Worm (Caenorhabditis elegans) whole organism, young adult: ENCODE data around the gene R04B3.3.

ENCODE experiments used
- F10E7.11 ChIP-seq: sonication (generic microtip); optimal IDR thresholded peaks from 2 replicates; lab custom pipeline; 2017; ENCODE audit warnings: mild to moderate bottlenecking, missing genetic modification characterization, moderate library complexity, missing compliant biosample characterization
- F52B5.7 ChIP-seq: sonication (generic microtip); optimal IDR thresholded peaks from 2 replicates; lab custom pipeline; 2016; ENCODE audit warnings: mild to moderate bottlenecking, missing genetic modification characterization, missing compliant biosample characterization
- F55B11.4 ChIP-seq: sonication (generic microtip); optimal IDR thresholded peaks from 2 replicates; lab custom pipeline; 2016; ENCODE audit warnings: missing compliant biosample characterization, missing genetic modification characterization, borderline replicate concordance; ENCODE audit not compliant: insufficient read depth
- K11D2.4 ChIP-seq: fragments of 200-800 bp; sonication (Bioruptor generic); IDR thresholded peaks from 2 replicates; pipeline ENCODE4 v1.3.6; 2022; ENCODE audit warnings: missing genetic modification reagents, missing genetic modification characterization, missing compliant biosample characterization
- K12H6.12 ChIP-seq: fragments of 200-800 bp; sonication (Bioruptor generic); optimal IDR thresholded peaks from 2 replicates; lab custom pipeline; 2018; ENCODE audit warnings: mild to moderate bottlenecking, missing genetic modification characterization, missing compliant biosample characterization
- T07F8.4 ChIP-seq: sonication (generic microtip); optimal IDR thresholded peaks from 2 replicates; lab custom pipeline; 2016; ENCODE audit warnings: mild to moderate bottlenecking, missing genetic modification characterization, moderate library complexity, missing compliant biosample characterization
- Y56A3A.18 ChIP-seq: fragments of 200-800 bp; sonication (Bioruptor generic); IDR thresholded peaks from 2 replicates; pipeline ENCODE4 v1.3.6; 2022; ENCODE audit warnings: missing genetic modification reagents, missing genetic modification characterization, missing compliant biosample characterization
- Y95B8A.8 ChIP-seq: fragments of 200-800 bp; sonication (Bioruptor generic); IDR thresholded peaks from 2 replicates; pipeline ENCODE4 v1.3.6; 2022; ENCODE audit warnings: missing genetic modification reagents, missing genetic modification characterization, missing compliant biosample characterization
- ZK185.1 ChIP-seq: sonication (generic microtip); optimal IDR thresholded peaks from 2 replicates; lab custom pipeline; 2016; ENCODE audit warnings: mild to moderate bottlenecking, missing genetic modification characterization, missing compliant biosample characterization; ENCODE audit not compliant: poor library complexity, severe bottlenecking
- aptf-2 ChIP-seq: fragments of 200-800 bp; sonication (Bioruptor generic); conservative IDR thresholded peaks from 2 replicates; pipeline ENCODE4 v1.3.6; 2022; ENCODE audit warnings: missing genetic modification reagents, missing genetic modification characterization, missing compliant biosample characterization
- atf-7 ChIP-seq: sonication (generic microtip); optimal IDR thresholded peaks from 2 replicates; lab custom pipeline; 2017; ENCODE audit warnings: mild to moderate bottlenecking, missing genetic modification characterization, missing compliant biosample characterization
- ccch-3 ChIP-seq: fragments of 200-800 bp; sonication (Bioruptor generic); optimal IDR thresholded peaks from 2 replicates; lab custom pipeline; 2018; ENCODE audit warnings: mild to moderate bottlenecking, missing genetic modification characterization, missing compliant biosample characterization
- chd-7 ChIP-seq: sonication (generic microtip); optimal IDR thresholded peaks from 2 replicates; lab custom pipeline; 2016; ENCODE audit warnings: mild to moderate bottlenecking, missing genetic modification characterization, moderate library complexity, missing compliant biosample characterization
- dox-1 ChIP-seq: fragments of 200-800 bp; sonication (Bioruptor generic); IDR thresholded peaks from 2 replicates; pipeline ENCODE4 v1.3.6; 2022; ENCODE audit warnings: missing genetic modification reagents, missing genetic modification characterization, missing compliant biosample characterization
- dpl-1 ChIP-seq: fragments of 150-350 bp; optimal IDR thresholded peaks from 2 replicates; lab custom pipeline; 2014; ENCODE audit warnings: missing biosample characterization, missing genetic modification reagents, missing genetic modification characterization
- egrh-3 ChIP-seq: fragments of 200-800 bp; sonication (Bioruptor generic); IDR thresholded peaks from 2 replicates; pipeline ENCODE4 v1.3.6; 2022; ENCODE audit warnings: missing genetic modification reagents, missing genetic modification characterization, missing compliant biosample characterization
- gei-17 ChIP-seq: fragments of 200-800 bp; sonication (Bioruptor generic); optimal IDR thresholded peaks from 2 replicates; lab custom pipeline; 2018; ENCODE audit warnings: mild to moderate bottlenecking, missing genetic modification characterization, missing compliant biosample characterization
- hlh-12 ChIP-seq: sonication (generic microtip); optimal IDR thresholded peaks from 2 replicates; lab custom pipeline; 2016; ENCODE audit warnings: missing genetic modification characterization, missing compliant biosample characterization
- hlh-26 ChIP-seq: fragments of 200-800 bp; sonication (Bioruptor generic); conservative IDR thresholded peaks from 2 replicates; pipeline ENCODE4 v1.3.6; 2022; ENCODE audit warnings: missing genetic modification reagents, missing genetic modification characterization, missing compliant biosample characterization
- hmg-1.2 ChIP-seq: fragments of 200-800 bp; sonication (Bioruptor generic); IDR thresholded peaks from 2 replicates; pipeline ENCODE4 v1.3.6; 2022; ENCODE audit warnings: missing genetic modification reagents, missing genetic modification characterization, missing compliant biosample characterization
- hrde-1 ChIP-seq: sonication (generic microtip); optimal IDR thresholded peaks from 2 replicates; lab custom pipeline; 2016; ENCODE audit warnings: missing genetic modification characterization, mild to moderate bottlenecking, missing compliant biosample characterization, moderate library complexity, missing genotype, missing genetic modification reagents, borderline replicate concordance
- lin-26 ChIP-seq: fragments of 200-800 bp; sonication (Bioruptor generic); IDR thresholded peaks from 2 replicates; pipeline ENCODE4 v1.3.6; 2022; ENCODE audit warnings: missing genetic modification reagents, missing genetic modification characterization, missing compliant biosample characterization
- lin-40 ChIP-seq: sonication (generic microtip); optimal IDR thresholded peaks from 2 replicates; lab custom pipeline; 2016; ENCODE audit warnings: missing genetic modification characterization, mild to moderate bottlenecking, missing compliant biosample characterization, missing genotype, missing genetic modification reagents
- lin-54 ChIP-seq: fragments of 200-800 bp; sonication (Bioruptor generic); optimal IDR thresholded peaks from 2 replicates; lab custom pipeline; 2018; ENCODE audit warnings: mild to moderate bottlenecking, missing genetic modification characterization, missing compliant biosample characterization
- lsl-1 ChIP-seq: fragments of 200-800 bp; sonication (Bioruptor generic); optimal IDR thresholded peaks from 2 replicates; lab custom pipeline; 2018; ENCODE audit warnings: mild to moderate bottlenecking, missing genetic modification characterization, moderate library complexity, missing compliant biosample characterization
- lsy-27 ChIP-seq: sonication (generic microtip); optimal IDR thresholded peaks from 2 replicates; lab custom pipeline; 2017; ENCODE audit warnings: missing genetic modification characterization, mild to moderate bottlenecking, missing compliant biosample characterization, antibody characterized with exemption, missing genotype, borderline replicate concordance; ENCODE audit not compliant: insufficient read depth
- madf-3 ChIP-seq: fragments of 200-800 bp; sonication (Bioruptor generic); IDR thresholded peaks from 2 replicates; pipeline ENCODE4 v1.3.6; 2022; ENCODE audit warnings: missing genetic modification reagents, missing genetic modification characterization, missing compliant biosample characterization
- mcd-1 ChIP-seq: fragments of 200-800 bp; sonication (Bioruptor generic); IDR thresholded peaks from 2 replicates; pipeline ENCODE4 v1.3.6; 2022; ENCODE audit warnings: missing genetic modification reagents, missing genetic modification characterization, missing compliant biosample characterization
- nfya-2 ChIP-seq: fragments of 200-800 bp; sonication (Bioruptor generic); IDR thresholded peaks from 2 replicates; pipeline ENCODE4 v1.3.6; 2022; ENCODE audit warnings: missing genetic modification reagents, missing genetic modification characterization, missing compliant biosample characterization
- nhr-120 ChIP-seq: fragments of 200-800 bp; sonication (Bioruptor generic); IDR thresholded peaks from 2 replicates; pipeline ENCODE4 v1.3.6; 2022; ENCODE audit warnings: missing genetic modification characterization, missing compliant biosample characterization
- nhr-80 ChIP-seq: sonication (generic microtip); optimal IDR thresholded peaks from 2 replicates; lab custom pipeline; 2016; ENCODE audit warnings: missing genetic modification characterization, missing compliant biosample characterization
- nhr-90 ChIP-seq: sonication (generic microtip); optimal IDR thresholded peaks from 2 replicates; lab custom pipeline; 2016; ENCODE audit warnings: missing genotype, mild to moderate bottlenecking, missing genetic modification characterization, missing compliant biosample characterization
- pbrm-1 ChIP-seq: fragments of 200-800 bp; sonication (Bioruptor generic); IDR thresholded peaks from 2 replicates; pipeline ENCODE4 v1.3.6; 2022; ENCODE audit warnings: missing genetic modification reagents, missing genetic modification characterization, missing compliant biosample characterization
- rpc-1 ChIP-seq, 2 experiments: fragments of 150-350 bp in 1 of 2; sonication (generic microtip) in 1 of 2; optimal IDR thresholded peaks; 2 replicates each; lab custom pipeline; 2014 to 2018; ENCODE audit warnings: missing biosample characterization in 1 of 2, missing genetic modification characterization in 1 of 2, missing genetic modification reagents in 1 of 2, missing genotype in 1 of 2
- snpc-4 ChIP-seq, 5 experiments: fragments of 150-350 bp in 1 of 5; sonication (generic microtip) in 4 of 5; optimal IDR thresholded peaks; 2 replicates each; lab custom pipeline; 2014 to 2018; ENCODE audit warnings: missing genetic modification characterization in 5 of 5, missing biosample characterization in 3 of 5, antibody characterized with exemption in 2 of 5, mild to moderate bottlenecking in 2 of 5, missing compliant biosample characterization in 2 of 5, missing genotype in 2 of 5, moderate library complexity in 2 of 5, missing genetic modification reagents in 1 of 5
- somi-1 ChIP-seq: fragments of 200-800 bp; sonication (Bioruptor generic); optimal IDR thresholded peaks from 2 replicates; lab custom pipeline; 2018; ENCODE audit warnings: mild to moderate bottlenecking, missing genetic modification characterization, missing compliant biosample characterization
- tbp1 ChIP-seq: fragments of 200-800 bp; sonication (Bioruptor generic); optimal IDR thresholded peaks from 2 replicates; lab custom pipeline; 2018; ENCODE audit warnings: mild to moderate bottlenecking, missing genetic modification characterization, missing compliant biosample characterization
- zfh-2 ChIP-seq: fragments of 200-800 bp; sonication (Bioruptor generic); conservative IDR thresholded peaks from 2 replicates; pipeline ENCODE4 v1.3.6; 2022; ENCODE audit warnings: missing genetic modification reagents, missing genetic modification characterization, missing compliant biosample characterization
- ztf-22 ChIP-seq: fragments of 200-800 bp; sonication (Bioruptor generic); optimal IDR thresholded peaks from 2 replicates; lab custom pipeline; 2018; ENCODE audit warnings: mild to moderate bottlenecking, missing genetic modification characterization, moderate library complexity, missing compliant biosample characterization

Gene R04B3.3

DNA sequence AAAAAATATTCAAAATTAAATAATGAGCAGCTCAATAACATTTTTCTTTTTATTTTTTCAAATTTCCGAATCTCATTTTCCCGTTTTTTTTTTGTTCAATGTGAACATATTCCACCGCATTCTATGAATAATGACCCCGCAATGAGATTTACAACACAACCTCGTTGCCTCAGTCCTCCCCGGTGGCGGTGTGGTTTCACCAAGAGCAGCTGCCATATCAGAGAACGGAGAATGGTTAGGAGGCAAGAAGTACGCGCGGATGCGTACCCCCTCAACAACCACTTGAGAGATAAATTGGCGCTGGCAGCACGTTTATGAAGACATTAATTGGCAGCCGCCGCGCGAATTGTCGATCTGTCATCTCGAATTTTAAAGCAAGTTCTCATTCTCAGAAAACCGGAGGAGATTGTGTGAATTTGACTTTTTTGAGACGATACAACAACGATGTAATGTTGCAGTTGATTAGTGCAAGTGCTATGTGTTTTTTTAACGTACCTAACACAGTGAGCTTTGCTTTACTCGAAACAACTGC is 38.0 kb upstream of the R04B3.3 start:
- TF ChIP-seq zfh-2 (GFP tag; lab: Robert Waterston, UW) (0 out of 2 replicates have a peak, but pooled peaks have one; percentile 40), tbp1 (GFP tag; lab: Kevin White, UChicago) (no peak), dpl-1 (GFP tag; lab: Kevin White, UChicago) (no peak)

DNA sequence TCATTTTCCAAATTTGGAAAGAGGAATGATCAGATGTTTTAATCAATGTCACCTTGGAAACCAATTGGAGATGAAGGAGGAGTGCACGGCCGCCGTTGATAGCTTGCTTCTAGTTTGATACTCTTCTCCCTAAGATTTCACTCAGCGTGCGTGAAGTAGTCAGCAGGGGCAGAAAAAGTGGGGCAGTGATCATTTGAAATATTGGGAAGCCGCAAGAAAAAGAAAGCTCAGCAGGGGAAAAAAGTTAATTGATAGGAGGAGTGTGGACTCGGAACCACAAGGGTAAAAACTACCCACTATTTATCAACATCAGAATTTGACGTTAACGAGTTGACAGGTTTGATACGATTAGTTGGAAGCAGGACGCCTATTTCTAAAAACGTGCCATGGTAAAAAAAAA is 32.7 kb upstream of the R04B3.3 start, which contains the start of gene K02E10.7:
Gene K02E10.7, minus strand, starts transcription at position 101 of the 400 bp plus-strand sequence.
- TF ChIP-seq F55B11.4 (tag; lab: Kevin White, UChicago): no peak

DNA sequence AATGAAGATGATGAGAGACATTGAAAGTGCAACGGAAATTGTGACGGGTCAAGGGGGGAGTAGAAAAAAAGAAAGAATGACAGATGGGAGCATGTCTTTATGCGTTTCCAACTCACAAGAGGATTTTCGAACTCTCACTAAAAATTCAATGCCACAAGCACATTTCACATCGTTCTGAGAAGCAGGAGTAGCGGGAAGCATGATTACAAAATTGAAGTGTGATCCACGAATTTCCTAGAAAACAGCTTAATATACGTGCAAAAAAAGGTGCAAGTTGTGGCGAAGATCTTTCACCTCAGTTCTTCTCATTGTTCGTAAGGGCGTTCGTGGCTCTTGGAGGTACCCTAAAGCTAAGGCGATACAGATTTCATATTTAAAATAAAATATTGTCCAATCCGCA is 31.0 kb upstream of the R04B3.3 start:
- TF ChIP-seq hlh-26 (GFP tag; lab: Robert Waterston, UW): no peak
- TF ChIP-seq nhr-90 (tag; lab: Kevin White, UChicago): no peak
- TF ChIP-seq K12H6.12 (tag; lab: Kevin White, UChicago): no peak
- TF ChIP-seq atf-7: no peak
- no peak for TF ChIP-seq hlh-12
- TF ChIP-seq ztf-22: no peak
- TF ChIP-seq ccch-3 (GFP tag; lab: Kevin White, UChicago): no peak
- no peak for TF ChIP-seq nhr-120
- TF ChIP-seq pbrm-1 (GFP tag; lab: Robert Waterston, UW): no peak
- no peak for TF ChIP-seq lsy-27 (tag; lab: Kevin White, UChicago)
- TF ChIP-seq aptf-2 (GFP tag; lab: Robert Waterston, UW): no peak
- no peak for TF ChIP-seq Y95B8A.8 (GFP tag; lab: Robert Waterston, UW)
- TF ChIP-seq mcd-1 (GFP tag; lab: Robert Waterston, UW): no peak
- no peak for TF ChIP-seq hrde-1 (tag; lab: Kevin White, UChicago)
- TF ChIP-seq lsl-1: no peak
- TF ChIP-seq chd-7 (tag; lab: Kevin White, UChicago): no peak
- TF ChIP-seq T07F8.4 (tag; lab: Kevin White, UChicago): no peak

DNA sequence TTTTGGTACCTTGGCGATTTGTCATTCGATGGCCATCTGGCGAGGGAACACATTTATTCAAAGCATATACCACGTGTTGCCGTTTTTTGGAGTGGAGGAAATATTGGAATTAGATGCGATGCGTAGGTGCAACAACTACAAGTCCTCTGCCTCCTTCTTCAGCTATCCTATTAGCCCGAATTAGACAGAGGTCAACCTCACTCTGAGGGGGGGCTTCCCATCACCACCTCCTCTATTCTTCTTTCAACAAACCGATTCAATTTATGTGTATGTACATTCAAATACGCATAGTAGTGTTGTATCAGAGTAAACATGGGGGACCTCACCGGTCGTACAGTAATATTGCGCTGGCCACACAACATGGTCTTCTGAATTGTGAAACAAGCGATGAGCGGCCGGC is 22.0 kb upstream of the R04B3.3 start:
- TF ChIP-seq hrde-1 (tag; lab: Kevin White, UChicago) (no peak), dpl-1 (GFP tag; lab: Kevin White, UChicago) (no peak), K11D2.4 (no peak), lin-54 (GFP tag; lab: Kevin White, UChicago) (no peak), madf-3 (GFP tag; lab: Robert Waterston, UW) (no peak), rpc-1 (optimal IDR thresholded peaks at IDR 0.05; lab: Kevin White, UChicago) (no peak), rpc-1 (tag; optimal IDR thresholded peaks at IDR 0.05; lab: Kevin White, UChicago) (no peak), T07F8.4 (tag; lab: Kevin White, UChicago) (no peak), nfya-2 (GFP tag; lab: Robert Waterston, UW) (no peak)

DNA sequence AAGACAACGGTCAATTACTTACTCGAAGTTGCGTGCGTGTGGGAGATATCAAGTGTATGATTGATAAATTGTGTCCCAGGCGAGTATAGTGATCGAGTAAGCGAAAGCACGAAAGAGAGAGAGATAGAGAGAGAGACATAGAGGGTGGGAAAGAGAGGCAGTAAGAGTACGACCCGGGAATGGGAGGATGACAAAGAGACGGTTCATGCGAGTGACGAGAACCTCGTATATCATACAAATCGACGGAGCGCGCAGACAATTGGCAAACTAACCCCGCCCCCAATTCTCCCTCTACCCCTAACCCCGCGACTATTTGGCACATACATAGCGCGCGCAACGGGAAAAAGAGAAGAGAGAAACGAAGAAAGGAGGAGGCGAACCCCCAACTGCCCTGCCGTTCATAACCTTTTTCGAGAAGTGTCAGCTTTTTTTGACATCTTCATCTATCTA is 20.1 kb upstream of the R04B3.3 start, which contains the start of gene rabr-1:
Gene rabr-1, plus strand, starts transcription at position 316 of the 450 bp plus-strand sequence.
- TF ChIP-seq chd-7 (tag; lab: Kevin White, UChicago) (peak; percentile 44), somi-1 (peak; percentile 28), lin-26 (GFP tag; lab: Robert Waterston, UW) (no peak), dox-1 (peak; percentile 71), nhr-80 (tag; lab: Kevin White, UChicago) (peak; percentile 24), gei-17 (GFP tag; lab: Kevin White, UChicago) (peak; percentile 14), F10E7.11 (tag; lab: Kevin White, UChicago) (peak; percentile 22), pbrm-1 (GFP tag; lab: Robert Waterston, UW) (no peak), Y56A3A.18 (GFP tag; lab: Robert Waterston, UW) (no peak), F52B5.7 (tag; lab: Kevin White, UChicago) (no peak), lin-40 (tag; lab: Kevin White, UChicago) (peak; percentile 4), K12H6.12 (tag; lab: Kevin White, UChicago) (peak; percentile 23), hmg-1.2 (peak; percentile 43; the same call in 1 of the 2 replicates), ZK185.1 (tag; lab: Kevin White, UChicago) (no peak), snpc-4 (GFP tag; optimal IDR thresholded peaks at IDR 0.05; lab: Kevin White, UChicago) (no peak), snpc-4 (tag; optimal IDR thresholded peaks at IDR 0.05; lab: Kevin White, UChicago) (peak in 1 of 4 experiments; percentile 31), egrh-3 (GFP tag; lab: Robert Waterston, UW) (peak; percentile 49; the same call in 1 of the 2 replicates), zfh-2 (GFP tag; lab: Robert Waterston, UW) (peak; percentile 89)
